Fruit fly (Drosophila melanogaster): ENCODE data around the gene CecC.

- TF ChIP-seq CG34367 (tag; optimal IDR thresholded peaks at IDR 0.05) (no peak), Pif1A (GFP tag; optimal IDR thresholded peaks at IDR 0.05) (no peak), EcR (GFP tag; optimal IDR thresholded peaks at IDR 0.05) (no peak)
These were observed 2.6 kb upstream of the CecC start, which contains the start of gene CecB for dm6 chr3R:30213697-30214096.
